Worm (Caenorhabditis elegans) whole organism, L4 larva: ENCODE results near the gene K02E10.6.

Experiments used
- F44E2.7 ChIP-seq: fragments of 200-800 bp; sonication (Bioruptor generic); IDR thresholded peaks from 2 replicates; pipeline ENCODE4 v2.1.2; 2022; ENCODE audit warnings: missing genetic modification characterization, missing compliant biosample characterization
- T20F7.1 ChIP-seq: fragments of 200-800 bp; sonication (Bioruptor generic); optimal IDR thresholded peaks from 2 replicates; lab custom pipeline; 2018; ENCODE audit warnings: mild to moderate bottlenecking, missing genetic modification characterization, missing compliant biosample characterization
- Y105C5A.15 ChIP-seq: fragments of 200-800 bp; sonication (Bioruptor generic); IDR thresholded peaks from 2 replicates; pipeline ENCODE4 v1.3.6; 2022; ENCODE audit warnings: missing genetic modification characterization, missing compliant biosample characterization
- Y5F2A.4 ChIP-seq: fragments of 200-800 bp; sonication (Bioruptor generic); optimal IDR thresholded peaks from 2 replicates; lab custom pipeline; 2018; ENCODE audit warnings: mild to moderate bottlenecking, missing genetic modification characterization, missing compliant biosample characterization
- aha-1 ChIP-seq: fragments of 150-350 bp; peaks from one replicate; lab custom pipeline; 2014; ENCODE audit warnings: missing biosample characterization, missing genetic modification characterization
- arid-1 ChIP-seq: fragments of 200-800 bp; sonication (Bioruptor generic); conservative IDR thresholded peaks from 2 replicates; pipeline ENCODE4 v1.3.6; 2022; ENCODE audit warnings: missing genetic modification reagents, missing genetic modification characterization, missing compliant biosample characterization
- attf-4 ChIP-seq: sonication (generic microtip); optimal IDR thresholded peaks from 3 replicates; lab custom pipeline; 2017; ENCODE audit warnings: missing biosample characterization, missing genetic modification characterization
- ceh-32 ChIP-seq: sonication (generic microtip); optimal IDR thresholded peaks from 2 replicates; lab custom pipeline; 2016; ENCODE audit warnings: mild to moderate bottlenecking, missing genetic modification characterization, missing compliant biosample characterization; ENCODE audit not compliant: poor library complexity
- ceh-44 ChIP-seq: fragments of 200-800 bp; sonication (Bioruptor generic); IDR thresholded peaks from 2 replicates; pipeline ENCODE4 v1.3.6; 2022; ENCODE audit warnings: missing genetic modification reagents, missing genetic modification characterization, missing compliant biosample characterization
- ces-1 ChIP-seq: fragments of 150-350 bp; sonication (generic microtip); optimal IDR thresholded peaks from 4 replicates; lab custom pipeline; 2014; ENCODE audit warnings: missing biosample characterization, missing genetic modification reagents, missing genetic modification characterization
- ctbp-1 ChIP-seq: fragments of 200-800 bp; sonication (Bioruptor generic); IDR thresholded peaks from 2 replicates; pipeline ENCODE4 v1.3.6; 2022; ENCODE audit warnings: missing genetic modification reagents, missing genetic modification characterization, missing compliant biosample characterization
- daf-19 ChIP-seq: fragments of 200-800 bp; sonication (Bioruptor generic); conservative IDR thresholded peaks from 2 replicates; pipeline ENCODE4 v1.3.6; 2022; ENCODE audit warnings: missing genetic modification characterization, missing compliant biosample characterization
- daf-8 ChIP-seq: fragments of 200-800 bp; sonication (Bioruptor generic); IDR thresholded peaks from 2 replicates; pipeline ENCODE4 v1.3.6; 2022; ENCODE audit warnings: missing genetic modification characterization, missing compliant biosample characterization
- dmd-6 ChIP-seq: fragments of 200-800 bp; sonication (Bioruptor generic); IDR thresholded peaks from 2 replicates; pipeline ENCODE4 v1.3.6; 2022; ENCODE audit warnings: missing genetic modification reagents, missing genetic modification characterization, missing compliant biosample characterization
- dmd-9 ChIP-seq: fragments of 200-800 bp; sonication (Bioruptor generic); IDR thresholded peaks from 2 replicates; pipeline ENCODE4 v1.3.6; 2022; ENCODE audit warnings: missing genetic modification reagents, missing genetic modification characterization, missing compliant biosample characterization
- dve-1 ChIP-seq: sonication (generic microtip); optimal IDR thresholded peaks from 2 replicates; lab custom pipeline; 2017; ENCODE audit warnings: antibody characterized with exemption, mild to moderate bottlenecking, missing genetic modification characterization, missing compliant biosample characterization; ENCODE audit not compliant: insufficient read depth
- egl-27 ChIP-seq: sonication (generic microtip); optimal IDR thresholded peaks from 3 replicates; lab custom pipeline; 2017; ENCODE audit warnings: missing biosample characterization, missing genetic modification reagents, missing genetic modification characterization
- hmg-1.1 ChIP-seq: fragments of 200-800 bp; sonication (Bioruptor generic); IDR thresholded peaks from 2 replicates; pipeline ENCODE4 v1.3.6; 2022; ENCODE audit warnings: missing genetic modification reagents, missing genetic modification characterization, missing compliant biosample characterization
- jun-1 ChIP-seq: fragments of 150-350 bp; optimal IDR thresholded peaks from 2 replicates; lab custom pipeline; 2014; ENCODE audit warnings: missing biosample characterization, missing genetic modification reagents, missing genetic modification characterization
- lin-1 ChIP-seq: fragments of 200-800 bp; sonication (Bioruptor generic); IDR thresholded peaks from 2 replicates; pipeline ENCODE4 v1.3.6; 2022; ENCODE audit warnings: missing genetic modification reagents, missing genetic modification characterization, missing compliant biosample characterization
- lin-13 ChIP-seq: fragments of 150-350 bp; optimal IDR thresholded peaks from 2 replicates; lab custom pipeline; 2014; ENCODE audit warnings: missing biosample characterization, missing genetic modification reagents, missing genetic modification characterization
- lin-15B ChIP-seq: fragments of 150-350 bp; sonication (generic microtip); optimal IDR thresholded peaks from 3 replicates; lab custom pipeline; 2014; ENCODE audit warnings: missing biosample characterization, missing genetic modification characterization
- lin-29 ChIP-seq: fragments of 200-800 bp; sonication (Bioruptor generic); IDR thresholded peaks from 2 replicates; pipeline ENCODE4 v1.3.6; 2022; ENCODE audit warnings: missing genetic modification reagents, missing genetic modification characterization, missing compliant biosample characterization
- lin-38 ChIP-seq: fragments of 200-800 bp; sonication (Bioruptor generic); IDR thresholded peaks from 2 replicates; pipeline ENCODE4 v1.3.6; 2022; ENCODE audit warnings: missing genetic modification reagents, missing genetic modification characterization, missing compliant biosample characterization
- lin-39 ChIP-seq: fragments of 150-350 bp; optimal IDR thresholded peaks from 2 replicates; lab custom pipeline; 2014; ENCODE audit warnings: missing biosample characterization, missing genetic modification reagents, missing genetic modification characterization
- lsy-2 ChIP-seq, 2 experiments: fragments of 150-350 bp in 1 of 2; sonication (generic microtip) in 1 of 2; optimal IDR thresholded peaks; 2 replicates each; lab custom pipeline; 2014 to 2017; ENCODE audit warnings: missing biosample characterization in 2 of 2, missing genetic modification characterization in 2 of 2
- madf-5 ChIP-seq, 2 experiments: fragments of 200-800 bp; sonication (Bioruptor generic); IDR thresholded peaks; 2 replicates each; pipeline ENCODE4 v1.3.6; 2022; ENCODE audit warnings: missing compliant biosample characterization in 2 of 2, missing genetic modification characterization in 2 of 2
- mdl-1 ChIP-seq, 2 experiments: fragments of 150-350 bp in 1 of 2; sonication (generic microtip) in 1 of 2; optimal IDR thresholded peaks; 2 replicates each; lab custom pipeline; 2014 to 2017; ENCODE audit warnings: missing biosample characterization in 2 of 2, missing genetic modification characterization in 2 of 2
- mdt-29 ChIP-seq: fragments of 200-800 bp; sonication (Bioruptor generic); IDR thresholded peaks from 2 replicates; pipeline ENCODE4 v1.3.6; 2022; ENCODE audit warnings: missing genetic modification reagents, missing genetic modification characterization, missing compliant biosample characterization
- mep-1 ChIP-seq: fragments of 150-350 bp; sonication (generic microtip); optimal IDR thresholded peaks from 3 replicates; lab custom pipeline; 2014; ENCODE audit warnings: missing biosample characterization, missing genetic modification characterization
- mxl-2 ChIP-seq: fragments of 200-800 bp; sonication (Bioruptor generic); conservative IDR thresholded peaks from 2 replicates; pipeline ENCODE4 v1.3.6; 2022; ENCODE audit warnings: missing genetic modification reagents, missing genetic modification characterization, missing compliant biosample characterization
- mxl-3 ChIP-seq: fragments of 200-800 bp; sonication (Bioruptor generic); optimal IDR thresholded peaks from 2 replicates; lab custom pipeline; 2018; ENCODE audit warnings: mild to moderate bottlenecking, missing genetic modification characterization, missing compliant biosample characterization
- nhr-25 ChIP-seq: sonication (generic microtip); optimal IDR thresholded peaks from 2 replicates; lab custom pipeline; 2017; ENCODE audit warnings: missing genetic modification characterization, mild to moderate bottlenecking, missing compliant biosample characterization, antibody characterized with exemption, moderate library complexity, borderline replicate concordance; ENCODE audit not compliant: insufficient read depth
- nhr-41 ChIP-seq: fragments of 200-800 bp; sonication (Bioruptor generic); IDR thresholded peaks from 2 replicates; pipeline ENCODE4 v1.3.6; 2022; ENCODE audit warnings: missing genetic modification reagents, missing genetic modification characterization, missing compliant biosample characterization
- nhr-42 ChIP-seq: fragments of 200-800 bp; sonication (Bioruptor generic); IDR thresholded peaks from 2 replicates; pipeline ENCODE4 v1.3.6; 2022; ENCODE audit warnings: missing genetic modification characterization, missing compliant biosample characterization
- nhr-48 ChIP-seq: sonication (generic microtip); optimal IDR thresholded peaks from 2 replicates; lab custom pipeline; 2016; ENCODE audit warnings: mild to moderate bottlenecking, missing genetic modification characterization, missing compliant biosample characterization
- nhr-6 ChIP-seq: fragments of 150-350 bp; optimal IDR thresholded peaks from 2 replicates; lab custom pipeline; 2014; ENCODE audit warnings: missing biosample characterization, missing genetic modification characterization
- nhr-76 ChIP-seq: fragments of 150-350 bp; optimal IDR thresholded peaks from 2 replicates; lab custom pipeline; 2014; ENCODE audit warnings: missing biosample characterization, missing genetic modification characterization
- nhr-77 ChIP-seq: fragments of 150-350 bp; optimal IDR thresholded peaks from 2 replicates; lab custom pipeline; 2014; ENCODE audit warnings: missing biosample characterization, missing genetic modification characterization
- sdz-12 ChIP-seq: fragments of 200-800 bp; sonication (Bioruptor generic); optimal IDR thresholded peaks from 2 replicates; lab custom pipeline; 2018; ENCODE audit warnings: mild to moderate bottlenecking, missing genetic modification characterization, missing compliant biosample characterization
- spr-3 ChIP-seq: fragments of 200-800 bp; sonication (Bioruptor generic); optimal IDR thresholded peaks from 2 replicates; lab custom pipeline; 2018; ENCODE audit warnings: mild to moderate bottlenecking, missing genetic modification characterization, missing compliant biosample characterization
- tag-97 ChIP-seq: fragments of 200-800 bp; sonication (Bioruptor generic); IDR thresholded peaks from 2 replicates; pipeline ENCODE4 v1.3.6; 2022; ENCODE audit warnings: missing genetic modification characterization, missing compliant biosample characterization
- unc-130 ChIP-seq: sonication (generic microtip); optimal IDR thresholded peaks from 2 replicates; lab custom pipeline; 2016; ENCODE audit warnings: missing genetic modification reagents, missing genetic modification characterization, missing compliant biosample characterization
- vab-7 ChIP-seq: fragments of 200-800 bp; sonication (Bioruptor generic); IDR thresholded peaks from 2 replicates; pipeline ENCODE4 v1.3.6; 2022; ENCODE audit warnings: missing genetic modification reagents, missing genetic modification characterization, missing compliant biosample characterization
- zag-1 ChIP-seq: fragments of 150-350 bp; optimal IDR thresholded peaks from 2 replicates; lab custom pipeline; 2014; ENCODE audit warnings: missing biosample characterization, missing genetic modification characterization
- zfp-2 ChIP-seq: sonication (generic microtip); optimal IDR thresholded peaks from 2 replicates; lab custom pipeline; 2016; ENCODE audit warnings: mild to moderate bottlenecking, missing genetic modification characterization, missing compliant biosample characterization
- zfp-3 ChIP-seq: fragments of 200-800 bp; sonication (Bioruptor generic); conservative IDR thresholded peaks from 2 replicates; pipeline ENCODE4 v1.3.6; 2022; ENCODE audit warnings: missing genetic modification reagents, missing genetic modification characterization, missing compliant biosample characterization
- ztf-11 ChIP-seq: fragments of 150-350 bp; optimal IDR thresholded peaks from 2 replicates; lab custom pipeline; 2014; ENCODE audit warnings: missing biosample characterization, missing genetic modification characterization

K02E10.6 gene

DNA sequence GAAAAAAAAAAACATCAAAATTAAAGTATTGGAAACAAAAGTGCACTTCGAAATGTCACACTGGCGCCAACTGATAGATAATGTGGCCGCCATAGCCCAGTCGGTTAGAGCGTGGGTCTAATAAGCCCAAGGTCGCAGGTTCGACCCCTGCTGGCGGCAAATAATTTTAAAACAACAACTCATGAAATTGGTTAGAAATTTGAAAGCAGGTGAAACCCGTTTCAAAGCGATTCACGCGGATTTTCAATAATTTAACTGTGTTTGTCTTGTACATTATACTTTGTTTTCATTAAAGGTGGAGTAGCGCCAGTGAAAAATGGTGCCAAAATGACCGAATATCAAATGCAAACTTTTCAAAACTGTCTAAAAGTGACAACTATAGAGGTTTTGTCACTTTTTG, 48.7 kb upstream of the K02E10.6 start (continued):
- 0 out of 2 replicates have a peak, but pooled peaks have one; percentile 48 for TF ChIP-seq ceh-44 (GFP tag; lab: Robert Waterston, UW)
- no peak for TF ChIP-seq mep-1 (tag; lab: Kevin White, UChicago)
- peak; percentile 46 for TF ChIP-seq nhr-48 (tag; lab: Kevin White, UChicago)
- TF ChIP-seq aha-1: peak; percentile 98
- peak; percentile 9 for TF ChIP-seq spr-3 (GFP tag; lab: Kevin White, UChicago)
- peak; percentile 73 for TF ChIP-seq mdt-29
- TF ChIP-seq mxl-3: no peak
- peak; percentile 29 for TF ChIP-seq lin-13 (GFP tag; lab: Kevin White, UChicago)
- no peak for TF ChIP-seq unc-130 (GFP tag; lab: Kevin White, UChicago)
- TF ChIP-seq nhr-77 (tag; lab: Kevin White, UChicago): no peak
- TF ChIP-seq lin-39 (tag; lab: Kevin White, UChicago): no peak
- peak; percentile 77 for TF ChIP-seq vab-7 (GFP tag; lab: Robert Waterston, UW)
- TF ChIP-seq nhr-41: peak; percentile 66; the same call in 1 of the 2 replicates
- 0 out of 2 replicates have a peak, but pooled peaks have one; percentile 55 for TF ChIP-seq F44E2.7 (GFP tag; lab: Robert Waterston, UW)
- no peak for TF ChIP-seq mdl-1 (tag; optimal IDR thresholded peaks at IDR 0.05; lab: Kevin White, UChicago)
- TF ChIP-seq ces-1 (GFP tag; lab: Kevin White, UChicago): no peak
- peak; percentile 43; the same call in 1 of the 2 replicates for TF ChIP-seq lin-1 (GFP tag; lab: Robert Waterston, UW)
- TF ChIP-seq jun-1 (tag; lab: Kevin White, UChicago): no peak
- TF ChIP-seq Y105C5A.15 (GFP tag; lab: Robert Waterston, UW): no peak
- no peak for TF ChIP-seq ceh-32 (tag; lab: Kevin White, UChicago)
- peak; percentile 35 for TF ChIP-seq dmd-6 (GFP tag; lab: Robert Waterston, UW)
- TF ChIP-seq daf-19 (GFP tag; lab: Robert Waterston, UW): peak; percentile 80
- peak; percentile 39 for TF ChIP-seq T20F7.1 (GFP tag; lab: Kevin White, UChicago)
- TF ChIP-seq dve-1: peak; percentile 60
- TF ChIP-seq egl-27 (tag; lab: Kevin White, UChicago): no peak
- no peak for TF ChIP-seq madf-5 (GFP tag; IDR thresholded peaks at IDR 0.05; lab: Robert Waterston, UW)
- no peak for TF ChIP-seq lin-15B (tag; lab: Kevin White, UChicago)
- TF ChIP-seq dmd-9 (GFP tag; lab: Robert Waterston, UW): 0 out of 2 replicates have a peak, but pooled peaks have one; percentile 45
- TF ChIP-seq nhr-6 (tag; lab: Kevin White, UChicago): no peak
- TF ChIP-seq sdz-12 (GFP tag; lab: Kevin White, UChicago): no peak
- TF ChIP-seq, all 104 proteins: peak for 48

DNA sequence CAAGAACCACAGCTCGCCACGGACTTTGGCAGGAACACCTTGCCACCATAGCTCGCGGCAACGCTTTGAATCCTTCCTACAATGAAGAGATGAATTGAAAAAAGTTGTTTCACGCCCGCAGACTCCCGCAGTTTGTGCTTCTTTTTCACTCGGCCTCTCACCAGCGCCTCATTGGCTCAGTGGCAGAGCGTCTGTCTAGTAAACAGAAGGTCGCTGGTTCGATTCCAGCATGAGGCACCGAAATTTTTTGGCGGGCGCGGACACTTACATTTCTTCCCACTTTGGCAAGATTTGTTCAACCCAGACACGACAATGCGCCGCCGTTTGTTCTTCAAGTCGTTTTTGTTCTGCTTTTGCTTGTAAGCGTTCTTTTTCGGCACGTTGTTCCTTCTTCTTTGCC, 45.3 kb upstream of the K02E10.6 start:
- TF ChIP-seq mxl-2 (GFP tag; lab: Robert Waterston, UW) (no peak), spr-3 (GFP tag; lab: Kevin White, UChicago) (peak; percentile 34), mep-1 (tag; lab: Kevin White, UChicago) (peak; percentile 56), daf-19 (GFP tag; lab: Robert Waterston, UW) (no peak), arid-1 (GFP tag; lab: Robert Waterston, UW) (peak; percentile 67), lin-29 (GFP tag; lab: Robert Waterston, UW) (no peak), lin-38 (peak; percentile 62), daf-8 (GFP tag; lab: Robert Waterston, UW) (no peak), lsy-2 (tag; optimal IDR thresholded peaks at IDR 0.05; lab: Kevin White, UChicago) (peak in 1 of 2 experiments; percentile 46), Y5F2A.4 (GFP tag; lab: Kevin White, UChicago) (peak; percentile 34), zfp-3 (GFP tag; lab: Robert Waterston, UW) (peak; percentile 63; the same call in 1 of the 2 replicates), zfp-2 (tag; lab: Kevin White, UChicago) (peak; percentile 2), attf-4 (tag; lab: Kevin White, UChicago) (no peak), F44E2.7 (GFP tag; lab: Robert Waterston, UW) (0 out of 2 replicates have a peak, but pooled peaks have one; percentile 51), tag-97 (GFP tag; lab: Robert Waterston, UW) (no peak), lin-1 (GFP tag; lab: Robert Waterston, UW) (peak; percentile 76), ztf-11 (tag; lab: Kevin White, UChicago) (no peak), dmd-6 (GFP tag; lab: Robert Waterston, UW) (peak; percentile 63), nhr-42 (GFP tag; lab: Robert Waterston, UW) (0 out of 2 replicates have a peak, but pooled peaks have one; percentile 48), egl-27 (tag; lab: Kevin White, UChicago) (no peak), hmg-1.1 (GFP tag; lab: Robert Waterston, UW) (peak; percentile 78), zag-1 (no peak), nhr-25 (tag; lab: Kevin White, UChicago) (no peak), nhr-76 (tag; lab: Kevin White, UChicago) (no peak), ctbp-1 (GFP tag; lab: Robert Waterston, UW) (peak; percentile 59; the same call in 1 of the 2 replicates), lin-15B (tag; lab: Kevin White, UChicago) (no peak)
